Worm (Caenorhabditis elegans): ENCODE data around the gene tofu-2.
A peak's percentile ranks its signal among the peaks of the same experiment; 100 is the strongest.

tofu-2 gene

ce11 chrV:7012617-7013016, 38.4 kb downstream of the tofu-2 start, which contains the start of gene srw-127:
TSS of gene srw-127 (plus strand) at chrV:7012917.
- TF ChIP-seq elt-3 (tag; optimal IDR thresholded peaks at IDR 0.05) (no peak), egl-5 (tag; optimal IDR thresholded peaks at IDR 0.05) (no peak), ama-1 (optimal IDR thresholded peaks at IDR 0.05) (no peak), ztf-11 (tag; optimal IDR thresholded peaks at IDR 0.05) (no peak), lin-15B (tag; optimal IDR thresholded peaks at IDR 0.05) (no peak), pha-4 (tag; optimal IDR thresholded peaks at IDR 0.05) (no peak), nhr-12 (tag; optimal IDR thresholded peaks at IDR 0.05) (no peak), ceh-16 (tag; optimal IDR thresholded peaks at IDR 0.05) (no peak), eor-1 (tag; optimal IDR thresholded peaks at IDR 0.05) (no peak), hmg-11 (tag; optimal IDR thresholded peaks at IDR 0.05) (no peak), lin-39 (tag; optimal IDR thresholded peaks at IDR 0.05) (no peak), mml-1 (tag; optimal IDR thresholded peaks at IDR 0.05) (no peak)

ce11 chrV:7009461-7009860, 41.6 kb downstream of the tofu-2 start, which contains the start of gene C33G8.2:
TSS of gene C33G8.2 (plus strand) at chrV:7009761.
- TF ChIP-seq egl-27 (tag; optimal IDR thresholded peaks at IDR 0.05) = no peak
- no peak for TF ChIP-seq nhr-237 (tag; optimal IDR thresholded peaks at IDR 0.05)
- TF ChIP-seq zag-1 (tag; optimal IDR thresholded peaks at IDR 0.05) = no peak
- TF ChIP-seq unc-39 (tag; optimal IDR thresholded peaks at IDR 0.05) = no peak

ce11 chrV:7007307-7007706, 43.7 kb downstream of the tofu-2 start, which contains the start of gene drd-10:
TSS of gene drd-10 (plus strand) at chrV:7007607.
- TF ChIP-seq egl-5 (tag; optimal IDR thresholded peaks at IDR 0.05) (no peak), mdl-1 (tag; optimal IDR thresholded peaks at IDR 0.05) (no peak)

ce11 chrV:7005964-7006363, 45.1 kb downstream of the tofu-2 start, which contains the start of gene spig-10:
TSS of gene spig-10 (plus strand) at chrV:7006264.
- TF ChIP-seq eor-1 (tag; optimal IDR thresholded peaks at IDR 0.05) (no peak), nhr-11 (tag; optimal IDR thresholded peaks at IDR 0.05) (no peak)

- TF ChIP-seq nhr-11 (tag; optimal IDR thresholded peaks at IDR 0.05) = no peak
- no peak for TF ChIP-seq nhr-77 (tag; optimal IDR thresholded peaks at IDR 0.05)
- TF ChIP-seq nhr-28 (tag; optimal IDR thresholded peaks at IDR 0.05) = no peak
- TF ChIP-seq lin-15B (tag; optimal IDR thresholded peaks at IDR 0.05) = no peak
- TF ChIP-seq ceh-82 (tag; optimal IDR thresholded peaks at IDR 0.05) = no peak
- no peak for TF ChIP-seq mdl-1 (tag; optimal IDR thresholded peaks at IDR 0.05)
- no peak for TF ChIP-seq elt-2 (tag; optimal IDR thresholded peaks at IDR 0.05)
- no peak for TF ChIP-seq ZK546.5 (tag; optimal IDR thresholded peaks at IDR 0.05)
- TF ChIP-seq ama-1 (optimal IDR thresholded peaks at IDR 0.05) = no peak
- no peak for TF ChIP-seq ztf-11 (tag; optimal IDR thresholded peaks at IDR 0.05)
- TF ChIP-seq ceh-28 (tag; optimal IDR thresholded peaks at IDR 0.05) = no peak
- no peak for TF ChIP-seq aly-2 (tag; optimal IDR thresholded peaks at IDR 0.05)
- TF ChIP-seq nhr-23 (tag; optimal IDR thresholded peaks at IDR 0.05) = no peak
- TF ChIP-seq fkh-2 (tag; optimal IDR thresholded peaks at IDR 0.05) = no peak
- no peak for TF ChIP-seq egl-27 (tag; optimal IDR thresholded peaks at IDR 0.05)
- no peak for TF ChIP-seq lsy-12 (tag; optimal IDR thresholded peaks at IDR 0.05)
These were observed 47.2 kb downstream of the tofu-2 start, which contains the start of gene srab-4 for ce11 chrV:7003850-7004249. TSS of gene srab-4 (plus strand) at chrV:7004150.

- TF ChIP-seq jun-1 (tag; optimal IDR thresholded peaks at IDR 0.05) (no peak), elt-2 (tag; optimal IDR thresholded peaks at IDR 0.05) (peak; percentile 40), zag-1 (tag; optimal IDR thresholded peaks at IDR 0.05) (no peak)
These were observed 50.3 kb downstream of the tofu-2 start for ce11 chrV:7000734-7001133.
